Fruit fly (Drosophila melanogaster) whole organism, adult: ENCODE data around the gene knk.
A peak's percentile ranks its signal among the peaks of the same experiment; 100 is the strongest.

ENCODE experiments used
- CG11617 ChIP-seq: fragments of 200-800 bp; sonication (Bioruptor generic); optimal IDR thresholded peaks from 2 replicates; lab custom pipeline; 2017; ENCODE audit warnings: mild to moderate bottlenecking, missing biosample characterization, missing genetic modification reagents, missing genetic modification characterization
- CG12768 ChIP-seq: fragments of 200-800 bp; sonication (Bioruptor generic); optimal IDR thresholded peaks from 2 replicates; lab custom pipeline; 2017; ENCODE audit warnings: missing biosample characterization, missing genetic modification characterization, mild to moderate bottlenecking, moderate library complexity, missing genetic modification reagents
- CG14711 ChIP-seq: fragments of 200-800 bp; sonication (Bioruptor generic); optimal IDR thresholded peaks from 2 replicates; lab custom pipeline; 2018; ENCODE audit warnings: missing biosample characterization, mild to moderate bottlenecking, missing genetic modification characterization, moderate library complexity
- CG1620 ChIP-seq: fragments of 200-800 bp; sonication (Bioruptor generic); optimal IDR thresholded peaks from 2 replicates; lab custom pipeline; 2016; ENCODE audit warnings: missing biosample characterization, missing genetic modification characterization
- CG33017 ChIP-seq: fragments of 200-800 bp; sonication (Bioruptor generic); optimal IDR thresholded peaks from 2 replicates; lab custom pipeline; 2018; ENCODE audit warnings: missing biosample characterization, mild to moderate bottlenecking, missing genetic modification characterization, moderate library complexity
- CG5204 ChIP-seq: fragments of 200-800 bp; sonication (Bioruptor generic); optimal IDR thresholded peaks from 2 replicates; lab custom pipeline; 2016; ENCODE audit warnings: missing biosample characterization, missing genetic modification characterization
- CG7045 ChIP-seq: fragments of 200-800 bp; sonication (Bioruptor generic); optimal IDR thresholded peaks from 2 replicates; lab custom pipeline; 2017; ENCODE audit warnings: missing biosample characterization, mild to moderate bottlenecking, missing genetic modification characterization
- CG7101 ChIP-seq: fragments of 200-800 bp; sonication (Bioruptor generic); optimal IDR thresholded peaks from 2 replicates; lab custom pipeline; 2018; ENCODE audit warnings: missing biosample characterization, mild to moderate bottlenecking, missing genetic modification characterization, moderate library complexity
- Clk ChIP-seq: fragments of 200-800 bp; sonication (Bioruptor generic); optimal IDR thresholded peaks from 2 replicates; lab custom pipeline; 2017; ENCODE audit warnings: missing biosample characterization, missing genetic modification characterization
- Crg-1 ChIP-seq: fragments of 200-800 bp; sonication (Bioruptor generic); optimal IDR thresholded peaks from 2 replicates; lab custom pipeline; 2016; ENCODE audit warnings: missing biosample characterization, missing genetic modification characterization
- Hr96 ChIP-seq: fragments of 200-800 bp; sonication (Bioruptor generic); optimal IDR thresholded peaks from 2 replicates; lab custom pipeline; 2016; ENCODE audit warnings: missing biosample characterization, missing genetic modification characterization
- Mnt ChIP-seq: fragments of 200-800 bp; sonication (Bioruptor generic); optimal IDR thresholded peaks from 2 replicates; lab custom pipeline; 2016; ENCODE audit warnings: missing biosample characterization, mild to moderate bottlenecking, missing genetic modification characterization
- bab1 ChIP-seq: fragments of 200-800 bp; sonication (Bioruptor generic); optimal IDR thresholded peaks from 3 replicates; lab custom pipeline; 2019; ENCODE audit warnings: missing biosample characterization, mild to moderate bottlenecking, missing genetic modification characterization, moderate library complexity
- cic ChIP-seq: fragments of 200-800 bp; sonication (Bioruptor generic); optimal IDR thresholded peaks from 2 replicates; lab custom pipeline; 2017; ENCODE audit warnings: missing biosample characterization, mild to moderate bottlenecking, missing genetic modification characterization, moderate library complexity
- cnc ChIP-seq, 2 experiments: fragments of >200 bp; optimal IDR thresholded peaks; 2 replicates each; lab custom pipeline; 2017
- kay ChIP-seq: fragments of 200-800 bp; sonication (Bioruptor generic); peaks from one replicate; lab custom pipeline; 2016; ENCODE audit warnings: missing biosample characterization, missing genetic modification characterization, borderline replicate concordance
- ovo ChIP-seq: fragments of 200-800 bp; sonication (Bioruptor generic); optimal IDR thresholded peaks from 2 replicates; lab custom pipeline; 2016; ENCODE audit warnings: missing biosample characterization, missing genetic modification characterization
- pad ChIP-seq: fragments of 200-800 bp; sonication (Bioruptor generic); optimal IDR thresholded peaks from 3 replicates; lab custom pipeline; 2017; ENCODE audit warnings: missing biosample characterization, missing genetic modification characterization, mild to moderate bottlenecking, moderate library complexity, missing genetic modification reagents
- tj ChIP-seq: fragments of 200-800 bp; sonication (Bioruptor generic); optimal IDR thresholded peaks from 3 replicates; lab custom pipeline; 2017; ENCODE audit warnings: missing biosample characterization, mild to moderate bottlenecking, missing genetic modification characterization, moderate library complexity
- toe ChIP-seq: fragments of 200-800 bp; sonication (Bioruptor generic); optimal IDR thresholded peaks from 2 replicates; lab custom pipeline; 2016; ENCODE audit warnings: missing biosample characterization, missing genetic modification characterization

The knk gene

DNA sequence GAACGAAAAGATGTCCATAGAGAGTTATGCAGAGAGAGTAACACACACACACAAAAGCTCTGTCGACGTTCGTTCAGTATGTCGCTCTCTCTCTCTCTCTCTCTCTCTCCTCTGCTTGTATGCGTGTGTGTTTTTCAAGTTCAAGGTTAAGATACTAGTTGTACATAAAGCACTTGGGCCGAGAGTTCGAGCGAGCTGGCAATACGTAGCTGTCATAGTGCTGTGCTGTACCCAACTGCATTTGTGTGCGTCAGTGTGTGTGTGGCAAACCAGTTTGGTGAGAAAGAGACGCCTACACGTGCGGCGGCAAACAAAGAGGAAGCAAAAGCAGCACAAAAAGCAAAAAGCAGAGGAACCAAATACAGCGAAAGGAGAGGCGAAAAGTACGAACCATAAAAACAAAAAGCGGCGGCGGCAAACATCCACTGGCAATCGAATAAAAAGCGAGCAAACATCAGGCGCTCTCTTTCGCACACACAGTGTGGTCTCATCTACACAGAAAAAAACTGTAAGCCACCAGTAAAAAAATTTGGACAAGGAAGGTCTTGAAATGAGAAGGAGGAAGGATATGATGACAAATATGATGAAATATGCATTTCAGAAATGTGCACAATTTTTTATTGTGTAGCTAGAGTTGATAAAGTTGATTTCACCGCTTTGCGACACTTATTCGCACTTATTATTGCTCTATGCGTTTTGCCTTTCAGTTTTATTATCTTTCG is 38.1 kb downstream of the knk start:
- peak; percentile 67 for TF ChIP-seq CG14711 (tag; lab: Kevin White, UChicago)
- peak; percentile 80 for TF ChIP-seq CG7101 (tag; lab: Kevin White, UChicago)
- TF ChIP-seq CG1620 (GFP tag; lab: Kevin White, UChicago) = peak; percentile 54
- peak; percentile 27 for TF ChIP-seq bab1 (GFP tag; lab: Kevin White, UChicago)
- peak; percentile 59 for TF ChIP-seq toe
- TF ChIP-seq cnc (optimal IDR thresholded peaks at IDR 0.05; lab: Kevin White, UChicago) = no peak
- TF ChIP-seq CG33017 (tag; lab: Kevin White, UChicago) = peak; percentile 67
- TF ChIP-seq Crg-1 (GFP tag; lab: Kevin White, UChicago) = peak; percentile 17
- TF ChIP-seq Clk (GFP tag; lab: Kevin White, UChicago) = peak; percentile 76
- TF ChIP-seq Mnt (GFP tag; lab: Kevin White, UChicago) = peak; percentile 90
- TF ChIP-seq CG11617 (GFP tag; lab: Kevin White, UChicago) = peak; percentile 86
- TF ChIP-seq CG12768 (GFP tag; lab: Kevin White, UChicago) = peak; percentile 72
- TF ChIP-seq CG7045 (GFP tag; lab: Kevin White, UChicago) = peak; percentile 83
- TF ChIP-seq Hr96 (GFP tag; lab: Kevin White, UChicago) = peak; percentile 77
- TF ChIP-seq kay (GFP tag; lab: Kevin White, UChicago) = no peak
- peak; percentile 84 for TF ChIP-seq cic
- TF ChIP-seq tj = peak; percentile 87
- no peak for TF ChIP-seq CG5204 (GFP tag; lab: Kevin White, UChicago)
- no peak for TF ChIP-seq ovo (GFP tag; lab: Kevin White, UChicago)
- TF ChIP-seq pad (GFP tag; lab: Kevin White, UChicago) = peak; percentile 67

DNA sequence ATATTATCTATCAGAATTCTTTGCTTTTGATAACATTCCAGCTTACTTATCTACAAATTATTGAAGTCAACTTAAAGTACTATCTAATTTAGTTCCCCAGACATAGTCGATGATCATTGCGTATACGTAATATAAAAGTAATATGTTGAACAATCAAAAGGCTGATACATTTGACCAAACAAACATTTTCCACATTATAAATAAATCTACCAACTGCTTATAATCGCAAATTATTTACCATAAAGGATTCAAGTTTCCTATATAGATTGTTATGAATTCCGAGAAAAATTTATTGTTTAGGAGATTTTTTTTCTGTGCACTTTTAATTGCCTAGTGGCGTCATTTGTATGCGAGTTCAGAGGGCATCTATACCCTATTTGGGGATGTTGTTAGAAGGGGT is 38.8 kb downstream of the knk start:
- TF ChIP-seq Clk (GFP tag; lab: Kevin White, UChicago) = no peak
- TF ChIP-seq Mnt (GFP tag; lab: Kevin White, UChicago) = no peak
- no peak for TF ChIP-seq CG1620 (GFP tag; lab: Kevin White, UChicago)
- no peak for TF ChIP-seq ovo (GFP tag; lab: Kevin White, UChicago)
- no peak for TF ChIP-seq CG7101 (tag; lab: Kevin White, UChicago)
- TF ChIP-seq bab1 (GFP tag; lab: Kevin White, UChicago) = no peak
- no peak for TF ChIP-seq tj
- no peak for TF ChIP-seq kay (GFP tag; lab: Kevin White, UChicago)
- TF ChIP-seq CG12768 (GFP tag; lab: Kevin White, UChicago) = no peak
- TF ChIP-seq cnc (optimal IDR thresholded peaks at IDR 0.05; lab: Kevin White, UChicago) = no peak
- no peak for TF ChIP-seq CG14711 (tag; lab: Kevin White, UChicago)
- no peak for TF ChIP-seq CG33017 (tag; lab: Kevin White, UChicago)
- no peak for TF ChIP-seq pad (GFP tag; lab: Kevin White, UChicago)
- no peak for TF ChIP-seq Crg-1 (GFP tag; lab: Kevin White, UChicago)

DNA sequence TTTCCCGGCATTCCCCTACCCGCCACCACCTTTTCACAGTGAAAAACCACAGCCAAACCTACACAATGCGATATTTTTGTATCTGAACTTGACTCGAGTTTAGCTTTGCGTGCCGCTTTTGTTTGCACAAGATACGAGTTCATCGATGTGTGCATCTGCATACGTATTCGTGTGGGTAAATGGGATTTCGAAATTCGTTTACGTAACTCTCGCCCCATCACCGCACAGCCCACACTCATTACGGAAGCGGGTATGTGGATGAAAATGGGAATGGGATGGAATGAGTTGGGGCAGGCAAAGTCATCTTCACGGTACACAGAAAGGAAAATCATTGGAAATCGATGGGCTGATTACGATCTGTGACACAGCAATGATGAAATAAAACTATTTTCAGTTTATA is 39.2 kb downstream of the knk start:
- TF ChIP-seq tj (no peak), pad (GFP tag; lab: Kevin White, UChicago) (no peak), cic (peak; percentile 50), Clk (GFP tag; lab: Kevin White, UChicago) (no peak), Crg-1 (GFP tag; lab: Kevin White, UChicago) (no peak), CG33017 (tag; lab: Kevin White, UChicago) (no peak), toe (peak; percentile 43)

DNA sequence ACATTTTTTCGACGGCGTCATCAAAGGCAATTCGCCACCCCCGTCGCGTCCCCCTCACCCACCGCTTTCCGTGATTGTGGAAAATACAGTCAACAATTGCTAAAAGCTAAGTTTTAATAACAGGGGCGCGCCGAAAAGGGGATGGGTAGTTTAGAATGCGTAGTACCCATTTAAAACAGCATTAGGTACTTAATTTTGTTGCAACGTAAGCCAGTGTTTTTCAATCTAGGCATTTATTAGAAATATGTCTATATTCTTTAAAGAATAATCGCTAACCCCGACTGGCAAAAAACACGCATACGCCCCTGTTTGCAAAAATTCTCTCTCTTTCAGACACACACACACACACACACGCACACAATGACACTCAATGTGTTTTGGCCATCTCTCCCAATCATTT is 40.5 kb downstream of the knk start:
- TF ChIP-seq cic (peak; percentile 72), tj (peak; percentile 92), bab1 (GFP tag; lab: Kevin White, UChicago) (peak; percentile 71), Hr96 (GFP tag; lab: Kevin White, UChicago) (peak; percentile 87), toe (peak; percentile 87), CG33017 (tag; lab: Kevin White, UChicago) (peak; percentile 96), kay (GFP tag; lab: Kevin White, UChicago) (no peak), Clk (GFP tag; lab: Kevin White, UChicago) (peak; percentile 93), CG7045 (GFP tag; lab: Kevin White, UChicago) (peak; percentile 95), CG14711 (tag; lab: Kevin White, UChicago) (peak; percentile 88), CG1620 (GFP tag; lab: Kevin White, UChicago) (peak; percentile 71), Mnt (GFP tag; lab: Kevin White, UChicago) (peak; percentile 86), CG7101 (tag; lab: Kevin White, UChicago) (peak; percentile 96), pad (GFP tag; lab: Kevin White, UChicago) (peak; percentile 75), CG5204 (GFP tag; lab: Kevin White, UChicago) (peak; percentile 95), Crg-1 (GFP tag; lab: Kevin White, UChicago) (peak; percentile 72), ovo (GFP tag; lab: Kevin White, UChicago) (peak; percentile 81), cnc (optimal IDR thresholded peaks at IDR 0.05; lab: Kevin White, UChicago) (no peak), CG11617 (GFP tag; lab: Kevin White, UChicago) (peak; percentile 94), CG12768 (GFP tag; lab: Kevin White, UChicago) (peak; percentile 96)

DNA sequence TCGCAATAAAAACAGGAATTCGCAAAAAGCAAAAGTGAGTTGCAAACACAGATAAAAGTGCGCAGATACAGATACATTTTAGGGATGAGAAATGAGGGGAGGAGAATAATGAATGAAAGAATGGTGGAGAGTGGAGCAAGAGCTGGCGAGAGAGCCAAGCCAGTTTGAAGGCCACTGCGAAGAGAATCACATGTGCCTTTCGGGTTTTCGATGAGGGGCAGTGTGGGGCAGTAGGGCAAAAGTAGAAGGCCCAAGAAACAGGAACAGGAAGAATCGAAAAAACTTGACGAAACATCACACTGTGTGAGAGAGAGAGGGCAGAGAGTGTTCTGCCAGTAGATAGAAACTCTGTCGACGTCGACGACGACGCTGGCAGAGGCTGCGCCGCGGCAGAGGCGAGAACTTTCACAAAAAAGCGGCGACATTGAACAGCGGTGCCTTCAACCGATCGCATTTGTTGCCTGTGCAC is 41.3 kb downstream of the knk start:
- TF ChIP-seq Mnt (GFP tag; lab: Kevin White, UChicago) (peak; percentile 94), tj (no peak), cnc (optimal IDR thresholded peaks at IDR 0.05; lab: Kevin White, UChicago) (no peak), pad (GFP tag; lab: Kevin White, UChicago) (peak; percentile 71), kay (GFP tag; lab: Kevin White, UChicago) (no peak), CG1620 (GFP tag; lab: Kevin White, UChicago) (no peak), CG14711 (tag; lab: Kevin White, UChicago) (no peak), Clk (GFP tag; lab: Kevin White, UChicago) (no peak), CG7045 (GFP tag; lab: Kevin White, UChicago) (no peak), CG33017 (tag; lab: Kevin White, UChicago) (no peak), Crg-1 (GFP tag; lab: Kevin White, UChicago) (no peak), CG12768 (GFP tag; lab: Kevin White, UChicago) (peak; percentile 58), cic (peak; percentile 80), CG11617 (GFP tag; lab: Kevin White, UChicago) (no peak)
